Fruit fly (Drosophila melanogaster): ENCODE data around the gene CG6885.

The CG6885 gene

DNA sequence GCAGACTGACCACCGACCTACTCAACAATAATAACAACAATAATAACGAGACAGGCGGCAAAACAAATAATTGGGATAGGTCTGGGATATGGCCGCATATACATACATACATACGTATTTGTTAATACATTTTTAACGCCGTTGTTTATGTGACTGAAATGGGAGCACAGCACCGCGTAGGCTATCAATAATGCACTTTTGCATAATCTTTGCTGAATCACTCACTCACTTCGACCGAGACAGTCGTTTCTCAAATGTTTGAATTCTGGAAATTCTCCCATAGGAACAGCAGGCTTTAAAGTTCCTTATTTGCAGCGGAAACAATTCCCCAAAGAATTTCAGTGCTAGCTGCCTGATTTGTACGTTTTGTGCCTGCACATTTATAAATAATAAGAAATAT, 17.4 kb downstream of the CG6885 start:
- TF ChIP-seq rgr (GFP tag; optimal IDR thresholded peaks at IDR 0.05) (no peak), Myc (optimal IDR thresholded peaks at IDR 0.05) (no peak), Dfd (GFP tag; optimal IDR thresholded peaks at IDR 0.05) (no peak), woc (GFP tag; optimal IDR thresholded peaks at IDR 0.05) (no peak), lola (GFP tag; optimal IDR thresholded peaks at IDR 0.05) (no peak), brk (GFP tag; optimal IDR thresholded peaks at IDR 0.05) (no peak), dsf (GFP tag; optimal IDR thresholded peaks at IDR 0.05; ENCODE audit: borderline replicate concordance) (no peak), ey (GFP tag; optimal IDR thresholded peaks at IDR 0.05) (no peak)

DNA sequence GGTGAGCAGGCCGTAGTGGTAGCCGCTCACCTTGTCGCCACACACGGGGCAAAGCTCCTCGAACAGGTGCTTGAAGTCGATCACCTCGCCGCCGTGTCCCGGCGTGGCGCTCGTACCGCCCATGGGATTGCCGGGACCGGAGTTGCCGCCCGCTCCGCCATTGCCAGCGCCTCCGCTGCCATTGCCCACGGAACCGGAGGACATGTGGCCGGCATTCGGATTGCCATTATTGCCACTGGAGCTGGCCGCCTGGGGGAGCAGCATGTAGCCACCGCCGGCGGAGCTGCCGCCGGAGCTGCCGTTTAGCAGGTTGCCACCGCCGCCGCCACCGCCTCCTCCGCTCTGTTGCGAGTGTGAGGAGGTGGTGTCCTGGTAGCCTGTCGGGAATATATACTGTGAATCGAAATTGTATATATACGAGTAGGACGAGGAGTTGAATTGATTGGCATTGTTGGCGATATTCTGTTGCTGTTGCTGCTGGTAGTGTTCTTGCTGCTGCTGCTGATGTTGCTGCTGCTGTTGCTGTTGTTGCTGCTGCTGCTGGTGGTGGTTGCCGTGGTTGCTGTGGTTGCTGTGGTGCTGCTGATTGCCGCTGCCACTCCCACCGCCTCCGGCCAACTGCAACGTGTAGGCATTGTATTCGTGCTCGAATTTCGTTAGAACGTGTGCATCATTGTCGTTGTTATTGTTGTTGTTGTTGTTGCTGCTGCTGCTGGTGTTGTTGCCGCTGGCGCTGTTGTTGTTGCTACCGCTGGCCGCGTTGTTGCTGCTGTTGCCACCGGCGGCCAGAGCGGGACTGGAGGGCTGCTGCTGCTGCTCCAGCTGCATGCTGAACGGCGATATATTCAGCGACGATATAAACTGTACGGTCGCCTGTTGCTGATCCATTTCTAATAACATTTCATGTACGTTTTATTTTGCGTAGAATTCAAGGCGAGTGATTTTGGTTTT, 19.5 kb downstream of the CG6885 start:
- TF ChIP-seq jim (GFP tag; optimal IDR thresholded peaks at IDR 0.05) (no peak), Dfd (GFP tag; optimal IDR thresholded peaks at IDR 0.05) (peak; percentile 96)

DNA sequence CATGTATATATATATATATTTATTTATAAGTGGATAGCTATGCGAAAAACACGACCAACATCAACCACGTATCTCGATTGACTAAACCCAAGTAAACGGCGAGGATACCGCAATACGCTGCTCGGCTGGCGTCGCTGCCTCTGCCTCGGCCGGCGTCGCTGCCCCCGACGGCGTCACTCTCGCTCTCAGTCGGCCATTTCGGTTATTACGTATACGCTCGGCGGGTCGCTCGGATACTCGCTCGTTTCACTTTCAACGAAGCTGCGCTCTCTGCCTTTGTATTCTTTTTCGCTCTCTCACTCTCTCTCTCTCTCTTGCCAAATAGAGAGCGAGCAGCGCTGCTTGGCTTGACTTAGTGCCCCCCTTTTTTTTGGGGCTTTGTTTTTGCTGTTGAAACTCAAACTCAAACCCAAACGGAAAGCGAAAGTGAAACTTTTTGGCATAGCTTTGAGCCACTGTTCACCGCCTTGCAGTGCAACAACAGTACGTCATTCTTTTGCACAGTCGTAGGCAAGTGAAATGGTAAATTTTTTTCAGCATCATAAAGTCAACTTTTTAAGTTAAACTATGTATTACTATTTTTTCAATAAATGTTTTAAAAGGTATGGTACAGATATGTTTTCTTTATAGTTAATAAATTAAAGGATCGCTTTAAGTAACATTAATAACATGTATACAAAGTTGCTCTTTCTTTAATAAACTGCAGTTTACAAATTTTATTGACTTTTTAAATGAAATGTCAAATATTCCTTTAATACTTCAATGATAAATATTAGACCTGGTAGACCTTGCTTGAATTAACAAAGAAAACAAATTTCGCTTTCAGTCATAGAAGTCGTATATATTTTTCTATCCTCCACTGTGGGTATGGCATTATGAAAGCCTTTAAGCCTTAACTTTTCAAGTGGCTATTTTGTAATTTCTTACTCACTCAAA, 21.6 kb downstream of the CG6885 start:
- TF ChIP-seq dsf (GFP tag; optimal IDR thresholded peaks at IDR 0.05; ENCODE audit: borderline replicate concordance), result no peak
- no peak for TF ChIP-seq pan (optimal IDR thresholded peaks at IDR 0.05)
- TF ChIP-seq Dfd (GFP tag; optimal IDR thresholded peaks at IDR 0.05), result no peak
- no peak for TF ChIP-seq CG32264 (GFP tag; optimal IDR thresholded peaks at IDR 0.05)
- no peak for TF ChIP-seq h (GFP tag; optimal IDR thresholded peaks at IDR 0.05)
- no peak for TF ChIP-seq ey (GFP tag; optimal IDR thresholded peaks at IDR 0.05)
- no peak for TF ChIP-seq tai (GFP tag; optimal IDR thresholded peaks at IDR 0.05)
- no peak for TF ChIP-seq HLH106 (tag; optimal IDR thresholded peaks at IDR 0.05)
- no peak for TF ChIP-seq GATAd (GFP tag; optimal IDR thresholded peaks at IDR 0.05)
- TF ChIP-seq Dif (GFP tag; optimal IDR thresholded peaks at IDR 0.05; ENCODE audit: partially characterized antibody), result peak; percentile 84
- TF ChIP-seq Vsx2 (GFP tag; optimal IDR thresholded peaks at IDR 0.05; ENCODE audit: partially characterized antibody), result peak; percentile 50
- TF ChIP-seq CrebA (GFP tag; optimal IDR thresholded peaks at IDR 0.05; ENCODE audit: borderline replicate concordance), result peak; percentile 21
- TF ChIP-seq jim (GFP tag; optimal IDR thresholded peaks at IDR 0.05), result no peak
- TF ChIP-seq woc (GFP tag; optimal IDR thresholded peaks at IDR 0.05), result no peak
- no peak for TF ChIP-seq Abd-B (GFP tag; optimal IDR thresholded peaks at IDR 0.05)
- TF ChIP-seq sage (GFP tag; optimal IDR thresholded peaks at IDR 0.05), result no peak
- no peak for TF ChIP-seq dmrt93B (GFP tag; optimal IDR thresholded peaks at IDR 0.05)
- peak; percentile 57 to 86 for TF ChIP-seq dl (GFP tag; optimal IDR thresholded peaks at IDR 0.05; ENCODE audit: insufficient read depth in 1 of 2, partially characterized antibody in 2 of 2)
- TF ChIP-seq N (GFP tag; optimal IDR thresholded peaks at IDR 0.05), result no peak
- TF ChIP-seq Myc (optimal IDR thresholded peaks at IDR 0.05), result no peak
- no peak for TF ChIP-seq br (GFP tag; optimal IDR thresholded peaks at IDR 0.05)
- peak; percentile 37 for TF ChIP-seq Sp1 (GFP tag; optimal IDR thresholded peaks at IDR 0.05)
- no peak for TF ChIP-seq brk (GFP tag; optimal IDR thresholded peaks at IDR 0.05)
- no peak for TF ChIP-seq usp (GFP tag; optimal IDR thresholded peaks at IDR 0.05)
- no peak for TF ChIP-seq Mio (GFP tag; optimal IDR thresholded peaks at IDR 0.05)
- no peak for TF ChIP-seq Hr78 (GFP tag; optimal IDR thresholded peaks at IDR 0.05)
- TF ChIP-seq Jra (GFP tag; optimal IDR thresholded peaks at IDR 0.05), result no peak
- TF ChIP-seq lola (GFP tag; optimal IDR thresholded peaks at IDR 0.05), result no peak
- TF ChIP-seq Rel (GFP tag; optimal IDR thresholded peaks at IDR 0.05), result no peak
- TF ChIP-seq Rel (tag; optimal IDR thresholded peaks at IDR 0.05), result peak; percentile 22
